Worm (Caenorhabditis elegans): ENCODE measurements around the gene glna-2.

DNA sequence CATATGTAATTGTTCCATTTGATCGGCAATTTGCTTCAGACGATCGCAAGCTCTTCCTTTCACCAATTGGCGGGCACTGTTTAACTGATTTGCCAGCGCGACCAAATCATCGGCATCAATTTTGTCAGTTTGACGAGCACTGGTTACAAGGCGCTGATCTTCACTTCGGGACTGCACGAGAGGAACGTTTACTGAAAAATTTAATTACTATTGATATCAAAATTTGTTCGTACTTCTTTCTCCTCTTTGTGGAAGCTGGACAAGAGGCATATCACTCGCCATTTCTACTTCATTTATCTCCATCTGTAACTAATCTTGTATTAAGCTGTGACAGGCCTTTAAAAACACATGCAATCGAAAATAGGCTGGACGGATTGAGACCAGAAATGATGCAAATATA lies 29.4 kb downstream of the glna-2 start, which contains the start of gene C08B11.9:
- no peak for TF ChIP-seq nhr-28 (tag; optimal IDR thresholded peaks at IDR 0.05)
- TF ChIP-seq ztf-7 (tag; optimal IDR thresholded peaks at IDR 0.05) = no peak
- no peak for TF ChIP-seq ama-1 (optimal IDR thresholded peaks at IDR 0.05)

Data from whole organism, L4 larva.